Fruit fly (Drosophila melanogaster): ENCODE measurements around the gene Ddc.

Gene Ddc

DNA sequence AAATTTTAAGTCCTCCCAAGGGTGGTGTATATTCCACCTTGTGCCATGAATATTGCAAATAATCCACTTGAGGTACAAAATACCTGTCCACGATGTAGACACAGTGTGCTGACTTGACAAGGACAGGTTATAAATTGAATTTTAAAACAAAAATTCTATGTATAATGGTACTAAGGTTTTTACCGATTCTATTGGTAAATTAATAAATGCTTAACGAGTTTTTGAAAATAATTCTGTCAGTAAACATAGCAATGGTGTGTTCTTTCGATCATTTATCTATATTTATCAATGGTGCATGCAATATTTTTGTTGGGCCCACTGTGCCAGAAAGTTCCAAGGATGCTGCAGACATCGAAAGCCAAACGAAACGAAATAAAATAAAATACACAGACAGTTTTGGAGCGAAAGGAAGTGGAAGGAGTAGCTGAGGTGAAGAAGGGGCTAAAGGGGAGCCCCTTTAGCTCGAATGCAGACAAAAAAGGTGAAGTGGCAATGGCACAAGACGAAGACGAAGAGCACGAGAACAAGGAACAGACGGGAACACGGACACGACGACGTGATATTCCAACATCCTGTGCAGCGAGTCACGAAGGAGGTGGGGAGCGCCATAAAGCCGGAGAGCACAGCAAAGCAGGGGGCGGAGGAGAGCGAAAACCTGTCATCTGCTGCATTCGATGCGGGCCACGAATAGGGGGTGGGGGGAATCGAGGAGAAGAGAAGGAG is 16.0 kb upstream of the Ddc start:
- TF ChIP-seq noc (tag; optimal IDR thresholded peaks at IDR 0.05) = no peak

DNA sequence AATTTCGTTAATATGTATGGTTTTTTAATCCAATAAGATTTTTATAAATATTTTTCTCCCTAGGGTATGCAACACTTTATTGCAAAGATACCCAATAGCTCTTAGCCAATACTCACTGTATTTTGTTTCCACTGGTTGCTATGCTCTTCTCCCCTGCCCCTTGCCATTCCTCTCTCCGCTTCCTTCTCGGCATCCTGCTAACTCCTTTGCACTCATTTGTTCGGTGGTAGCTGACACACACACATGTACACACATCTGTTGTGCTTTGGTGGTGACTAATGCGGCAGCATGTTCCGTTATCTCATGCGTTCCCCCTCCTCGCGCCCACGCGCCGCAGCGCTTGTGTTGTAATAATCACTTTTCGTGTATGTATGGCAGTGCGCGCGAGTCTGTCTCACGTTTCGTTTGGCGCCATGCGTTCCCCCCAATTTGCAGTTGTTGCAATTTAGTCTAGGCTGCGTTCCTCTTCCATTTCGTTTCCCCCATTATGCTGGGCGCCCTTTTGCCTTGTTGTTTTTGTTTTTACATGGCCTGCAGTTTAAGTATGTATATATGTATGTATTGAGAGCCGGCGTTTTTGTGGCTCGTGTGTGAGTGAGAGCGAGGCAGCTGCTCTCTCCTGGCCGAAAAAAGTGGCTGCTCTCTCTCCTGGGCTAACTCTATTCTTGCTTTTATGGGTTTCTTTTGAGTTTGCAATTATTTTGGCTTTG is 14.9 kb upstream of the Ddc start, which contains the start of gene Polr1D:
Gene Polr1D (minus strand): TSS at position 420 of the 710 bp plus-strand sequence.
- TF ChIP-seq noc (tag; optimal IDR thresholded peaks at IDR 0.05) = peak; percentile 17

DNA sequence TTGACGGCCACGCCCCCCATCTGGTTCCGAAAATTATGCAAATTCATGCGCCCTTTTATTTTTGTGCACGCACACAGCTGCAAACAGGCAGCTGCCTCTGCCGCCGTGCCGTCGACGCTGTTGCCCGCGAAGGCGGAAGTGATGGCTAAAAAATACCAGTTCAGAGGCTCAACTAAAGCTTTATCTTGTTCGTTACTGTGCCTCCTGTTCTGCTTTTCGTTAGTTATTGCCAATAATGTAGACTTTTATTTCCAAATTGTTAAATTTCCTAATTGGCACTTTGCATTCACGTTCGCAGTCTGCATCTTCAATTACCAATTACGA is 14.2 kb upstream of the Ddc start:
- TF ChIP-seq noc (tag; optimal IDR thresholded peaks at IDR 0.05) = no peak

DNA sequence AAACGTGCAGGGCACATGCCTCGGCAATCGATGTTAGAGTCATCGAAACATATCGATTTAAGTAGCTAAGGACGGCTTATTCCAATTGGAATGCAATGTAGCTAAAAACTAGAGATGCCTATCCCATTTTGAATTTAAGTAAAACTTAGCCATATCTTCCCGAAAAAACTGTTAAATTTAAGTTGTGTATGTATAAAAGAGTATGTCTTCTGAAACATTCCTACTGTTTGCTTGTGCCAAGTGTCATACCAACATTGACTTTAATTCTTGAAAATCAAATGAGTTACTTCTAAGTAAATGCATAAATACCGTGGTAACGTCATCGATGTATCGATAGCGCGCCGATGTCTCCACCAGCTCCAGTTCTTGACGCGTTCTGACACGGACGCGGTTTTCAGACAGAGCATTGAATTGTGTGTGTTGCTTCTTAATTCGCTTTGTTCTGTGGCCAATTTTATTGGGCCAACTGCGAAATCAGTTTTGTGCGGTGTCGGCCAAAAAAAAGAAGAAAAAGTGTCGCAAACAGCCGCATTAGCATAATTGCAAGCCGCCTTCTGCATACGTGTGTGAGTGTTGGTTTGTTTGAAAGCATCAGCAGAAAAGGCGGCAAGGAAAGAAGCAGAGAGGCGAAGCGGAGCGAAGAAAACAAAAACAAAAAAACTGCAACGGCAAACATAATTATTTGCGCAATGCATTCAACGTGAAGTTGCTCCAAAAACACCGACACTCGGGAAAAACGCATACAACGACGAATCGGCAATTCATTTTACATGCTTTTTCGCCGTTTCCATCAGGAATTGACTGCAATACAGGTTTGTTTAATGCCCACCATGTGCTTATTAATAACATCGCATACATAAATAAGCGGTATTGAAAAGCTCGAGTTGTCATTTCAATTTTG is 13.6 kb upstream of the Ddc start, which contains the start of gene brat:
Gene brat (plus strand): TSS at position 352 of the 901 bp plus-strand sequence.
- peak; percentile 19 for TF ChIP-seq noc (tag; optimal IDR thresholded peaks at IDR 0.05)

DNA sequence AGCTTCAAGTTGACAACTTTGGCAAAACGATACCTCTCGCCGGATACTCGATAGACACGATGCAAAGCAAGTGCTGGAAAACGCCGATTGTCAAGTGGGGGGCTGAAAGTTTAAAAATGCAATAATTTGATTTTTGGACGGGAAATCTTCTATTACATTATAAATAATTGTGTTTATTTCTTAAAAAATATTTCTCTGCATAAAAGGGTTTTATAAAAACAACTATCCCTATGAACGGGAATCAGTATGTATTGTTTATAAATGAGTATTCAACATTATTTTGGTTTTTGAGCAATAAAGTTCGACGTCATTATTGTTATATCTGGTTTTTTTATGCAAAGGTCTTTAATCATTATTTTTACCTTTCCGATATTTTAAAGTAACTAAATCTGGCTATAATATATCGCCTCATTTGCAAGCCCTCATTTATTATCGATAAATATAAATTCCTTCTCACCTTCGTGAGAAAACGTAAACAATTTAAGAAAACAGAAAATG is 11.8 kb upstream of the Ddc start, which contains the start of the genes AsnRS and DCTN6-p27:
Gene AsnRS (minus strand): TSS at position 50 of the 498 bp plus-strand sequence.
Gene DCTN6-p27 (plus strand): TSS at position 419 of the 498 bp plus-strand sequence.
- peak; percentile 76 for TF ChIP-seq noc (tag; optimal IDR thresholded peaks at IDR 0.05)

DNA sequence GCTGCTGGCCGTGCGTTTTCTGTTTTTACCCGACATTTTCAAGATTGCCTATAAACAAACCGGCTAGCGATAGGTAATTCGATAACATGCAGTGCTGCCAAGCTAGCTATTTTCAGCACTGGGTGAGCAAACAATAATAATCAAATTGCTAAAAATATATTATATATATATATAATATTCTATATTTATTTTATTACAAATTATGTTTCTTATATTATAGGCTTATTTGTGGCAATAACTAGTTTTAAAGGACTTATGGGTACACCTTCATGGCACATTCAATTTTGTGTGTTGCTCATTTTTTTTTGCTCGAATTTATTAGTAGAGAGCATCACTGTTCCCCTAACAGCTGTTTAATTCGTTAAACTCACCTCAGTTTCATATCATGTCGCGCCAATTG is 6.8 kb upstream of the Ddc start:
- TF ChIP-seq noc (tag; optimal IDR thresholded peaks at IDR 0.05) = peak; percentile 74

DNA sequence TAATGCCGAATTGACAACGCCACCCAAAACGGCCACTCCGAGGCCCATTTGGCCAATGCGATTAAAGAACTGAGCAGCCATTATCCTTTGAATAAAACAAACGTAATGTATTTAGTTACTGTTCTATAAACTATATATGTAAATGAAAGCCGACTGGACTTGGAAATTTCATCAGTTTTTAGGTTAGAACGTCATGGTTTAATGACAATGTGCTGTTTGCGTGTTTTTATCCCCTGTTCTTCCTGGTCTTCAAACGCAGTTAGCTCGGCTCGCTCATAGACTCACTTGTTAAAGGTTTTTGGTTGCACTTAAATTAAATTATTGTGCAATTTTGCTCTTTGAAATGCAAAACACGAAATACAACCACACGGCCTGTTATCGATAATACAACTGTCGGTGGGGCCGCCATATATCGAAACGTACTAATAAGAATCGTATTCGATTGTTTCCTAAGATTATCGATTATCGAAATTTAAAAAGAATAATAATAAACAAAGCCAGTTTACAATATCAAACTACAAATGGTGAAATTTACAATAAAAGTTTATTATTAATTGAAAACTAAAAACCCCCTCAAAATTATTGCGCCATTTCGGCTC is 3.5 kb upstream of the Ddc start, which contains the start of gene Phb1:
Gene Phb1 (minus strand): TSS at position 398 of the 599 bp plus-strand sequence.
- TF ChIP-seq noc (tag; optimal IDR thresholded peaks at IDR 0.05) = no peak

DNA sequence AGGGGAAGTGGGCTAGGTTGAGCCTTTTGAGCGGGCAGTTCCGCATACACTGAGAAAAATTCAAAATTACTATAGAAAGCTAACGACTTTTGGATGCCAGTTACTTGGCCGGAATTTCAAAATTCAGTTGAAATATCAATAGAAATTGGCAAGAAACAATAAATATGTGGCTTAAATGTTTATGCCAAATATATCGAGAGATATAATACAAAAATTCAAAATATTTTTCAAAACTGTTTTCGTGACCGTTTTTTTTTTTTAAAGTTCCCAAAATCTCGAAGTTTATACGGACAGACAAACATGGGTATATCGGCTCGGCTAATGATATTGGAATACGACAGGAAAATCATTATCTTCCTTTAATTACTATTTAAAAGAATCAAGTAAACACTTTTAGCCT is 878 bp upstream of the Ddc start:
- TF ChIP-seq noc (tag; optimal IDR thresholded peaks at IDR 0.05) = no peak

DNA sequence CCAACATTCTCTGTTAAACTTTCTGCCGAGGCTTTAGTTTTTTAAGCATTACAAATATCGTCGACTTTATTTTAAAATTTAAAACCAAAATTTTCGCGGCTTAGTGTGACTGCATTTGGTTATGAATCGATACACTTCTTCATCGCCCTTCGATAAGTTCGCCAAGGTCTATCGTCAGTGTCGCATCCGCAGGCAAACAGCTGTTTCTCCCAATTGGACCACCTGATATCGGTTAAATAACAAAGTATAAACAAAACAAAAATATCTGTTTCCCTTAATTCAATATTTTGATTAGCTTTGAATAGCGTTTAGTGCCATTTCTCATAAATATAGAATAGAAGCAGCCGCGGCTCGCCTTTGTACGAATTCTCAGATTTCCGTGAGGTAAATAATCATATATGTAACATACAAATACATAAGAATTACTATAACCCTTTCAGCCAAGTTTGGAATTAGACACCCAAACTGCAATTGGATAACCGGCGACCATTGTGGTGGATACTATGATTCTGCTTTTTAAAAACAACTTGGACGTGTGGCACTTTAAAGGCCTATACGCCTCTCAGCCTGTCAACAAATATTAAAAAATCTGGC is 5.8 kb downstream of the Ddc start, which contains the start of gene CG10561:
Gene CG10561 (plus strand): TSS at position 219 of the 594 bp plus-strand sequence.
- TF ChIP-seq noc (tag; optimal IDR thresholded peaks at IDR 0.05) = no peak

DNA sequence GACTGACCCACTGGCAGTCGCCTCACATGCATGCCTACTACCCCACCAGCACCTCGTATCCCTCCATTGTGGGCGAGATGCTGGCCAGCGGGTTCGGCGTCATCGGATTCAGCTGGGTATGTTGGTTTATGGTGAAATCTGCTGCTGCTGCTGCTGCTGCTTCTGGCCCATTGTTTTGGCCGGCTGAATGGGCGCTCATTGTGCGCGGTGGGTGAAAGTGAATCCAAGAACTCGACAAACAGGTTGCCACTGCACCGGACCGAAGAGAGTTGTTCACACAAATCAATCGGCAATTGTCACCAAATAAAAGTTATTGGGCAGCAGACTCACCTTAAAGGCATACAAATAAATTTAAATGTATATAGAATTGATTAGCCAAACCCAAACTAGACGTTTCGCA is 7.9 kb downstream of the Ddc start:
- TF ChIP-seq noc (tag; optimal IDR thresholded peaks at IDR 0.05) = no peak

DNA sequence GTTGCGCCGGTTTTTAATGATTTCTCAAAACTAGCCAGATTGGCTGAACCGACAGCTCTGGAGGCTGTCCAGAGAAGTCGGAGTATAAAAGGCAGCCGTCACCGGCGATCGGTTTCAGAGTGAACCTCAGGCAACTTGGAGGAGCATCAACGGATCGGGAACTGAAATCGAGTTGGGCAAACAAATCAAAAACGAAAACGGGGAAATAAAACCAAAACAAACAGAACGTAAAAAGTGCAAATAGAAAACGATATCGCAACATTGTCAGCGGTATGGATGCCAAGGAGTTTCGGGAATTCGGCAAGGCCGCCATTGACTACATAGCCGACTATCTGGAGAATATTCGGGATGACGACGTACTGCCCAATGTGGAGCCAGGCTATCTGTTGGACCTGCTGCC is 8.4 kb downstream of the Ddc start:
- TF ChIP-seq noc (tag; optimal IDR thresholded peaks at IDR 0.05) = no peak

DNA sequence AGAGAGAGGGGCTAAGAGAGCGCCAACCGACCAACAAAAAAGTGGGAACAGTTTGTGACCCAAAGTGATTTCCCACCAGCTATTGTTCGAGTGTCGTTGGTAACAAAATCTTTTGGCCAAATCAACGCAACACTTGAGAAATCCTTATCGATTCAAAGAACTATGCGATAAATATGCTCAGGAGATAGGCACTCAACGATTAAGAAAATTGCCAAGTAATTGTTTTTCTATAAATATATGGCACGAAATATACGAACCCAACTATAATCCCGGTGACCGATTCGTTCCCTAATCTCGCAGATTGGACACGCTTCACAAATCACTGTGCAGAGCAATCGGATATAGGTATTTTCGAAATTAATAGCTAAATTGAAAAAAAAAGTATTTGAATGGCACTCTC is 9.0 kb downstream of the Ddc start:
- TF ChIP-seq noc (tag; optimal IDR thresholded peaks at IDR 0.05) = peak; percentile 59

DNA sequence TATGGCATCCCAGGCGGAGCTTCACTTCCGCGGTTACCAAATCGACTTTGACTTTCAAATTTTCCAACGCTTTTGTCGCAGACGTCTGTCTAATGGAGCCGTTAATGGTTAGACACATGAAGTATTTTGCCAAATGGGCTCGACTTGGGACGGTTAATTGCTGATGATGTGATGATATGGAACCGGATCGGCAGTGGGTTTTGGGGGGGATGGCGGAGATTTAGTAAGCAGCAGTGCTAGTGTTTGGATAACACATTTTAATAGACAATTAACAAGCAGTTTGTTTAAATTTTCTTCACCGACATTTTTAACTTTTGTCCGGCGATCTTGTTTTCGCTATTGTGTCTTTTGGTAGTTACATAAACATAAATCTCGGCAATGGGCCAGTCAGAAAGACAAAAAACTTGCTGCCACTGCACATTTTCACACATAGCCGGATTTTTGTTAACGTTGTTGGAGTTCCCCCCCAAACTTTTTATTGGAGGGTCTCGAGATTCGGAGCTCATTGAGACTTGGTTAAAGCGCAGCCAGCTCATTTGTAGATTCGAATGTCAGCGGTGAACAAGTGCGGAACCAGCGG is 10.4 kb downstream of the Ddc start, which contains the start of gene amd:
Gene amd (plus strand): TSS at position 530 of the 580 bp plus-strand sequence.
- no peak for TF ChIP-seq noc (tag; optimal IDR thresholded peaks at IDR 0.05)

DNA sequence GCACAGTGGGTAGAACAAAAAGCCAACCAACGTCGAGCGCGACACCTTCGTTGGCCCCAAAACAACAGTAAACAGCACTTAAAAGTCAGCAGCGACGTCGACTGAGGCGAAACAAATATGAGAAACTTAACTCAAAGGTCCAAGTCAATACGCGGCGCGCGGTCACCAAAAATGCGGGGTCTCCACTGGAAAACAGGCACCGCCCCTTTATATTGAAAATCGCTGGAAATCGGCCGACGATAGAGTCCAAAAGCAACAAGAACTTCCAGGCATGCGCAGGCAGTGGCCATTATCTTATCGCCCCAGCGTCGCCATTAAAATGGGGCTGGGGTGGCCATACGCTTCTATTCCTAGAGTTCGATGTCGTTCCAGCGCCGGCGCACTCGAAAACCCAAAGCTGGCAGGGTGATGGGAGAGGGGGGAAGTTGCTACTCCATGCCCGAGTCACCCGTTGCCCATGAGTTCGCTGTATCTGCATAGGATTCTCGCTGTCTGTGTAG is 11.7 kb downstream of the Ddc start, which contains the start of gene Lim3:
Gene Lim3 (minus strand): TSS at position 51 of the 500 bp plus-strand sequence.
- TF ChIP-seq noc (tag; optimal IDR thresholded peaks at IDR 0.05) = no peak
